Fruit fly (Drosophila melanogaster): ENCODE results near the gene amd.

amd gene

dm6 chr2L:19133465-19134365 is 23.8 kb downstream of the amd start, which contains the start of gene brat (continued):
- peak; percentile 64 for TF ChIP-seq CG9817 (tag; optimal IDR thresholded peaks at IDR 0.05)
- 0 out of 2 replicates have a peak, but pooled peaks have one; percentile 12 for TF ChIP-seq Adf1 (GFP tag; IDR thresholded peaks at IDR 0.05)
- no peak for TF ChIP-seq CG15073 (GFP tag; optimal IDR thresholded peaks at IDR 0.05)
- TF ChIP-seq ssp (GFP tag; IDR thresholded peaks at IDR 0.05): peak; percentile 78
- TF ChIP-seq Xbp1 (GFP tag; optimal IDR thresholded peaks at IDR 0.05): peak; percentile 55
- peak; percentile 3 for TF ChIP-seq mirr (GFP tag; optimal IDR thresholded peaks at IDR 0.05)
- peak; percentile 73; the same call in 1 of the 2 replicates for TF ChIP-seq tna (GFP tag; IDR thresholded peaks at IDR 0.05; ENCODE audit: partially characterized antibody)
- no peak for TF ChIP-seq Mad (GFP tag; optimal IDR thresholded peaks at IDR 0.05)
- no peak for TF ChIP-seq tgo (GFP tag; IDR thresholded peaks at IDR 0.05)
- TF ChIP-seq CG3163 (GFP tag; optimal IDR thresholded peaks at IDR 0.05): no peak
- TF ChIP-seq corto (GFP tag; optimal IDR thresholded peaks at IDR 0.05): peak; percentile 26
- peak; percentile 82 for TF ChIP-seq CG12155 (GFP tag; optimal IDR thresholded peaks at IDR 0.05)
- TF ChIP-seq CG6683 (GFP tag; optimal IDR thresholded peaks at IDR 0.05): no peak
- no peak for TF ChIP-seq CG11696 (GFP tag; IDR thresholded peaks at IDR 0.05)
- TF ChIP-seq CG9609 (GFP tag; optimal IDR thresholded peaks at IDR 0.05): peak; percentile 56
- TF ChIP-seq Elba2 (GFP tag; optimal IDR thresholded peaks at IDR 0.05): peak; percentile 76
- no peak for TF ChIP-seq prd (optimal IDR thresholded peaks at IDR 0.05)
- TF ChIP-seq prd (GFP tag; IDR thresholded peaks at IDR 0.05): peak; percentile 62; the same call in 2 of the 3 replicates

dm6 chr2L:19134366-19134689 is 24.4 kb downstream of the amd start:
- peak; percentile 51; the same call in 2 of the 4 replicates for TF ChIP-seq chinmo (GFP tag; IDR thresholded peaks at IDR 0.05; ENCODE audit: partially characterized antibody)
- peak; percentile 24 for TF ChIP-seq Sox100B (GFP tag; optimal IDR thresholded peaks at IDR 0.05)
- TF ChIP-seq jumu (GFP tag; optimal IDR thresholded peaks at IDR 0.05): no peak
- TF ChIP-seq CG3065 (GFP tag; optimal IDR thresholded peaks at IDR 0.05): peak; percentile 11
- no peak for TF ChIP-seq slp2 (GFP tag; optimal IDR thresholded peaks at IDR 0.05)
- TF ChIP-seq CG15514 (GFP tag; optimal IDR thresholded peaks at IDR 0.05): no peak
- TF ChIP-seq rib (GFP tag; IDR thresholded peaks at IDR 0.05): 0 out of 2 replicates have a peak, but pooled peaks have one; percentile 22
- 0 out of 2 replicates have a peak, but pooled peaks have one; percentile 18 for TF ChIP-seq Awh (GFP tag; IDR thresholded peaks at IDR 0.05)
- peak; percentile 71 for TF ChIP-seq Med (GFP tag)
- TF ChIP-seq Eip74EF (GFP tag; optimal IDR thresholded peaks at IDR 0.05): peak in 1 of 2 experiments; percentile 80
- no peak for TF ChIP-seq Atf6 (GFP tag; IDR thresholded peaks at IDR 0.05)
- no peak for TF ChIP-seq Dek (tag; optimal IDR thresholded peaks at IDR 0.05)
- no peak for TF ChIP-seq hbn (GFP tag; IDR thresholded peaks at IDR 0.05; ENCODE audit: partially characterized antibody)
- TF ChIP-seq vvl (GFP tag; IDR thresholded peaks at IDR 0.05): peak; percentile 56
- TF ChIP-seq CG2199 (GFP tag; IDR thresholded peaks at IDR 0.05): peak; percentile 58; the same call in 2 of the 3 replicates

dm6 chr2L:19134814-19135523 is 25.0 kb downstream of the amd start, which contains the start of gene Polr1D:
Gene Polr1D (minus strand): TSS chr2L:19135233.
- no peak for TF ChIP-seq amos (GFP tag; IDR thresholded peaks at IDR 0.05; ENCODE audit: partially characterized antibody)
- no peak for TF ChIP-seq Dfd (GFP tag; optimal IDR thresholded peaks at IDR 0.05)
- peak; percentile 43 for TF ChIP-seq CG11504 (tag; optimal IDR thresholded peaks at IDR 0.05)
- peak; percentile 33 for TF ChIP-seq CG8388 (GFP tag; optimal IDR thresholded peaks at IDR 0.05)
- TF ChIP-seq CG4360 (GFP tag; IDR thresholded peaks at IDR 0.05): peak; percentile 89
- no peak for TF ChIP-seq CG4617 (GFP tag; optimal IDR thresholded peaks at IDR 0.05; ENCODE audit: borderline replicate concordance)
- TF ChIP-seq unc-4 (GFP tag; IDR thresholded peaks at IDR 0.05; ENCODE audit: partially characterized antibody): 0 out of 2 replicates have a peak, but pooled peaks have one; percentile 26
- peak; percentile 67; the same call in 1 of the 3 replicates for TF ChIP-seq CG34422 (GFP tag; IDR thresholded peaks at IDR 0.05)
- TF ChIP-seq CG7556 (GFP tag; optimal IDR thresholded peaks at IDR 0.05): peak; percentile 28
- peak; percentile 76 to 85 for TF ChIP-seq Trl (optimal IDR thresholded peaks at IDR 0.05)
- TF ChIP-seq Trl (GFP tag; optimal IDR thresholded peaks at IDR 0.05): no peak
- TF ChIP-seq nerfin-1 (tag; optimal IDR thresholded peaks at IDR 0.05): peak; percentile 61
- peak; percentile 88 for TF ChIP-seq rib (GFP tag; IDR thresholded peaks at IDR 0.05)
- TF ChIP-seq gcm (GFP tag; optimal IDR thresholded peaks at IDR 0.05): peak; percentile 30
